Worm (Caenorhabditis elegans) whole organism, young adult: ENCODE data around the gene Y53F4B.5.

Experiments used
- B0019.2 ChIP-seq: fragments of 200-800 bp; sonication (Bioruptor generic); conservative IDR thresholded peaks from 2 replicates; pipeline ENCODE4 v1.3.6; 2022; ENCODE audit warnings: missing genetic modification reagents, missing genetic modification characterization, missing compliant biosample characterization
- B0261.1 ChIP-seq: sonication (generic microtip); optimal IDR thresholded peaks from 2 replicates; lab custom pipeline; 2016; ENCODE audit warnings: mild to moderate bottlenecking, missing genetic modification characterization, moderate library complexity, missing compliant biosample characterization
- C06A6.2 ChIP-seq: fragments of 200-800 bp; sonication (Bioruptor generic); conservative IDR thresholded peaks from 2 replicates; pipeline ENCODE4 v1.3.6; 2022; ENCODE audit warnings: missing genetic modification characterization, missing compliant biosample characterization
- D2030.7 ChIP-seq: fragments of 200-800 bp; sonication (Bioruptor generic); IDR thresholded peaks from 2 replicates; pipeline ENCODE4 v1.3.6; 2022; ENCODE audit warnings: missing genetic modification reagents, missing genetic modification characterization, missing compliant biosample characterization
- F22D6.2 ChIP-seq: sonication (generic microtip); optimal IDR thresholded peaks from 2 replicates; lab custom pipeline; 2016; ENCODE audit warnings: mild to moderate bottlenecking, missing genetic modification characterization, missing compliant biosample characterization
- F39B2.1 ChIP-seq: fragments of 200-800 bp; sonication (Bioruptor generic); IDR thresholded peaks from 2 replicates; pipeline ENCODE4 v1.3.6; 2022; ENCODE audit warnings: missing genetic modification reagents, missing genetic modification characterization, missing compliant biosample characterization
- F52B5.7 ChIP-seq: sonication (generic microtip); optimal IDR thresholded peaks from 2 replicates; lab custom pipeline; 2016; ENCODE audit warnings: mild to moderate bottlenecking, missing genetic modification characterization, missing compliant biosample characterization
- F57C9.4 ChIP-seq: sonication (generic microtip); optimal IDR thresholded peaks from 2 replicates; lab custom pipeline; 2017; ENCODE audit warnings: mild to moderate bottlenecking, missing genetic modification characterization, missing compliant biosample characterization
- Y53F4B.3 ChIP-seq: fragments of 200-800 bp; sonication (Bioruptor generic); IDR thresholded peaks from 2 replicates; pipeline ENCODE4 v1.3.6; 2022; ENCODE audit warnings: missing genetic modification reagents, missing genetic modification characterization, missing compliant biosample characterization
- akir-1 ChIP-seq: fragments of 200-800 bp; sonication (Bioruptor generic); optimal IDR thresholded peaks from 2 replicates; lab custom pipeline; 2018; ENCODE audit warnings: mild to moderate bottlenecking, missing genetic modification characterization, moderate library complexity, missing compliant biosample characterization
- aptf-3 ChIP-seq: fragments of 200-800 bp; sonication (Bioruptor generic); IDR thresholded peaks from 2 replicates; pipeline ENCODE4 v1.3.6; 2022; ENCODE audit warnings: missing genetic modification characterization, missing compliant biosample characterization
- athp-1 ChIP-seq: sonication (generic microtip); optimal IDR thresholded peaks from 2 replicates; lab custom pipeline; 2017; ENCODE audit warnings: mild to moderate bottlenecking, missing genetic modification characterization, missing compliant biosample characterization
- bed-1 ChIP-seq: fragments of 200-800 bp; sonication (Bioruptor generic); IDR thresholded peaks from 2 replicates; pipeline ENCODE4 v1.3.6; 2022; ENCODE audit warnings: missing genetic modification reagents, missing genetic modification characterization, missing compliant biosample characterization
- ccch-3 ChIP-seq: fragments of 200-800 bp; sonication (Bioruptor generic); optimal IDR thresholded peaks from 2 replicates; lab custom pipeline; 2018; ENCODE audit warnings: mild to moderate bottlenecking, missing genetic modification characterization, missing compliant biosample characterization
- cebp-1 ChIP-seq, 2 experiments: fragments of 200-800 bp in 1 of 2; sonication (Bioruptor generic) in 1 of 2; sonication (generic microtip) in 1 of 2; IDR thresholded peaks in 1 of 2; optimal IDR thresholded peaks in 1 of 2; 2 replicates each; pipeline versions ENCODE4 v1.3.6 to Lab custom; 2017 to 2022; ENCODE audit warnings: missing compliant biosample characterization in 2 of 2, missing genetic modification characterization in 2 of 2, mild to moderate bottlenecking in 1 of 2, missing genetic modification reagents in 1 of 2, moderate library complexity in 1 of 2
- cebp-2 ChIP-seq: fragments of 200-800 bp; sonication (Bioruptor generic); IDR thresholded peaks from 2 replicates; pipeline ENCODE4 v1.3.6; 2022; ENCODE audit warnings: missing genetic modification characterization, missing compliant biosample characterization
- ceh-100 ChIP-seq: fragments of 200-800 bp; sonication (Bioruptor generic); IDR thresholded peaks from 2 replicates; pipeline ENCODE4 v1.3.6; 2022; ENCODE audit warnings: missing genetic modification reagents, missing genetic modification characterization, missing compliant biosample characterization
- ceh-40 ChIP-seq: fragments of 200-800 bp; sonication (Bioruptor generic); IDR thresholded peaks from 2 replicates; pipeline ENCODE4 v1.3.6; 2022; ENCODE audit warnings: missing genetic modification characterization, missing compliant biosample characterization
- ceh-79 ChIP-seq: sonication (generic microtip); optimal IDR thresholded peaks from 2 replicates; lab custom pipeline; 2017; ENCODE audit warnings: mild to moderate bottlenecking, missing genetic modification characterization, missing compliant biosample characterization
- dpff-1 ChIP-seq: sonication (generic microtip); optimal IDR thresholded peaks from 2 replicates; lab custom pipeline; 2017; ENCODE audit warnings: mild to moderate bottlenecking, missing genetic modification characterization, missing compliant biosample characterization
- dpl-1 ChIP-seq: fragments of 150-350 bp; optimal IDR thresholded peaks from 2 replicates; lab custom pipeline; 2014; ENCODE audit warnings: missing biosample characterization, missing genetic modification reagents, missing genetic modification characterization
- egl-44 ChIP-seq: fragments of 200-800 bp; sonication (Bioruptor generic); IDR thresholded peaks from 2 replicates; pipeline ENCODE4 v1.3.6; 2022; ENCODE audit warnings: missing genetic modification reagents, missing genetic modification characterization, missing compliant biosample characterization
- egrh-3 ChIP-seq: fragments of 200-800 bp; sonication (Bioruptor generic); IDR thresholded peaks from 2 replicates; pipeline ENCODE4 v1.3.6; 2022; ENCODE audit warnings: missing genetic modification reagents, missing genetic modification characterization, missing compliant biosample characterization
- hmg-1.2 ChIP-seq: fragments of 200-800 bp; sonication (Bioruptor generic); IDR thresholded peaks from 2 replicates; pipeline ENCODE4 v1.3.6; 2022; ENCODE audit warnings: missing genetic modification reagents, missing genetic modification characterization, missing compliant biosample characterization
- hsf-1 ChIP-seq: fragments of 200-800 bp; sonication (Bioruptor generic); IDR thresholded peaks from 2 replicates; pipeline ENCODE4 v1.3.6; 2022; ENCODE audit warnings: missing genetic modification reagents, missing genetic modification characterization, missing compliant biosample characterization
- lag-1 ChIP-seq: fragments of 200-800 bp; sonication (Bioruptor generic); IDR thresholded peaks from 2 replicates; pipeline ENCODE4 v1.3.6; 2022; ENCODE audit warnings: missing genetic modification reagents, missing genetic modification characterization, missing compliant biosample characterization
- let-607 ChIP-seq, 2 experiments: fragments of 200-800 bp in 1 of 2; sonication (Bioruptor generic) in 1 of 2; sonication (generic microtip) in 1 of 2; optimal IDR thresholded peaks; 2 replicates each; lab custom pipeline; 2016 to 2018; ENCODE audit warnings: mild to moderate bottlenecking in 2 of 2, missing compliant biosample characterization in 2 of 2, missing genetic modification characterization in 2 of 2, moderate library complexity in 2 of 2, missing genotype in 1 of 2
- lin-26 ChIP-seq: fragments of 200-800 bp; sonication (Bioruptor generic); IDR thresholded peaks from 2 replicates; pipeline ENCODE4 v1.3.6; 2022; ENCODE audit warnings: missing genetic modification reagents, missing genetic modification characterization, missing compliant biosample characterization
- lin-35 ChIP-seq, 3 experiments: fragments of 150-350 bp in 2 of 3; sonication (generic microtip) in 1 of 3; optimal IDR thresholded peaks; 2 replicates each; lab custom pipeline; 2014 to 2018; ENCODE audit warnings: missing biosample characterization in 3 of 3, missing genetic modification characterization in 3 of 3, missing genetic modification reagents in 3 of 3
- lin-54 ChIP-seq: fragments of 200-800 bp; sonication (Bioruptor generic); optimal IDR thresholded peaks from 2 replicates; lab custom pipeline; 2018; ENCODE audit warnings: mild to moderate bottlenecking, missing genetic modification characterization, missing compliant biosample characterization
- madf-6 ChIP-seq: fragments of 200-800 bp; sonication (Bioruptor generic); IDR thresholded peaks from 2 replicates; pipeline ENCODE4 v1.3.6; 2022; ENCODE audit warnings: missing genetic modification reagents, missing genetic modification characterization, missing compliant biosample characterization
- madf-8 ChIP-seq: fragments of 200-800 bp; sonication (Bioruptor generic); conservative IDR thresholded peaks from 2 replicates; pipeline ENCODE4 v1.3.6; 2022; ENCODE audit warnings: missing genetic modification reagents, missing genetic modification characterization, missing compliant biosample characterization
- mel-28 ChIP-seq: sonication (generic microtip); optimal IDR thresholded peaks from 2 replicates; lab custom pipeline; 2016; ENCODE audit warnings: borderline replicate concordance, mild to moderate bottlenecking, missing genetic modification characterization, missing compliant biosample characterization
- nhr-90 ChIP-seq: sonication (generic microtip); optimal IDR thresholded peaks from 2 replicates; lab custom pipeline; 2016; ENCODE audit warnings: missing genotype, mild to moderate bottlenecking, missing genetic modification characterization, missing compliant biosample characterization
- rcor-1 ChIP-seq: fragments of 200-800 bp; sonication (Bioruptor generic); IDR thresholded peaks from 2 replicates; pipeline ENCODE4 v1.3.6; 2022; ENCODE audit warnings: missing genetic modification reagents, missing genetic modification characterization, missing compliant biosample characterization
- repo-1 ChIP-seq: sonication (generic microtip); optimal IDR thresholded peaks from 2 replicates; lab custom pipeline; 2017; ENCODE audit warnings: mild to moderate bottlenecking, missing genetic modification characterization, missing compliant biosample characterization
- sea-2 ChIP-seq: fragments of 200-800 bp; sonication (Bioruptor generic); IDR thresholded peaks from 2 replicates; pipeline ENCODE4 v1.3.6; 2022; ENCODE audit warnings: missing genetic modification characterization, missing compliant biosample characterization
- snpc-1.3 ChIP-seq: sonication (generic microtip); optimal IDR thresholded peaks from 2 replicates; lab custom pipeline; 2017; ENCODE audit warnings: missing genetic modification characterization, mild to moderate bottlenecking, missing compliant biosample characterization, antibody characterized with exemption, moderate library complexity, missing genotype, missing genetic modification reagents; ENCODE audit not compliant: insufficient read depth
- snpc-4 ChIP-seq, 5 experiments: fragments of 150-350 bp in 1 of 5; sonication (generic microtip) in 4 of 5; optimal IDR thresholded peaks; 2 replicates each; lab custom pipeline; 2014 to 2018; ENCODE audit warnings: missing genetic modification characterization in 5 of 5, missing biosample characterization in 3 of 5, antibody characterized with exemption in 2 of 5, mild to moderate bottlenecking in 2 of 5, missing compliant biosample characterization in 2 of 5, missing genotype in 2 of 5, moderate library complexity in 2 of 5, missing genetic modification reagents in 1 of 5
- tbx-9 ChIP-seq: sonication (generic microtip); optimal IDR thresholded peaks from 2 replicates; lab custom pipeline; 2016; ENCODE audit warnings: borderline replicate concordance, missing genetic modification characterization, inconsistent platforms, missing compliant biosample characterization
- unc-62 ChIP-seq: fragments of 150-350 bp; optimal IDR thresholded peaks from 2 replicates; lab custom pipeline; 2014; ENCODE audit warnings: missing biosample characterization, missing genetic modification reagents, missing genetic modification characterization
- xnd-1 ChIP-seq: sonication (generic microtip); optimal IDR thresholded peaks from 2 replicates; lab custom pipeline; 2016; ENCODE audit warnings: missing genotype, missing genetic modification reagents, missing genetic modification characterization, missing compliant biosample characterization
- zfh-2 ChIP-seq: fragments of 200-800 bp; sonication (Bioruptor generic); conservative IDR thresholded peaks from 2 replicates; pipeline ENCODE4 v1.3.6; 2022; ENCODE audit warnings: missing genetic modification reagents, missing genetic modification characterization, missing compliant biosample characterization
- ztf-22 ChIP-seq: fragments of 200-800 bp; sonication (Bioruptor generic); optimal IDR thresholded peaks from 2 replicates; lab custom pipeline; 2018; ENCODE audit warnings: mild to moderate bottlenecking, missing genetic modification characterization, moderate library complexity, missing compliant biosample characterization
- ztf-28 ChIP-seq: fragments of 200-800 bp; sonication (Bioruptor generic); IDR thresholded peaks from 2 replicates; pipeline ENCODE4 v1.3.6; 2022; ENCODE audit warnings: missing genetic modification reagents, missing genetic modification characterization, missing compliant biosample characterization
- ztf-3 ChIP-seq: fragments of 200-800 bp; sonication (Bioruptor generic); optimal IDR thresholded peaks from 2 replicates; lab custom pipeline; 2018; ENCODE audit warnings: mild to moderate bottlenecking, missing genetic modification characterization, missing compliant biosample characterization

The Y53F4B.5 gene

ce11 chrII:15005118-15005517, 21.3 kb upstream of the Y53F4B.5 start:
- TF ChIP-seq ztf-3 (GFP tag; lab: Kevin White, UChicago) (no peak), zfh-2 (GFP tag; lab: Robert Waterston, UW) (peak; percentile 82), D2030.7 (GFP tag; lab: Robert Waterston, UW) (no peak), akir-1 (GFP tag; lab: Kevin White, UChicago) (no peak), dpff-1 (tag; lab: Kevin White, UChicago) (no peak), athp-1 (tag; lab: Kevin White, UChicago) (no peak), cebp-2 (GFP tag; lab: Robert Waterston, UW) (0 out of 2 replicates have a peak, but pooled peaks have one; percentile 23), B0261.1 (tag; lab: Kevin White, UChicago) (no peak), ztf-22 (GFP tag; lab: Kevin White, UChicago) (no peak), ceh-40 (no peak), ztf-28 (0 out of 2 replicates have a peak, but pooled peaks have one; percentile 48), egrh-3 (peak; percentile 27; the same call in 1 of the 2 replicates), lin-26 (no peak), ceh-79 (tag; lab: Kevin White, UChicago) (no peak)

ce11 chrII:15004538-15004937, 20.7 kb upstream of the Y53F4B.5 start:
- TF ChIP-seq C06A6.2 (GFP tag; lab: Robert Waterston, UW) (no peak), F52B5.7 (tag; lab: Kevin White, UChicago) (peak; percentile 86), lin-54 (GFP tag; lab: Kevin White, UChicago) (peak; percentile 73), B0019.2 (no peak), unc-62 (GFP tag; lab: Kevin White, UChicago) (no peak), F22D6.2 (tag; lab: Kevin White, UChicago) (no peak), B0261.1 (tag; lab: Kevin White, UChicago) (no peak), ccch-3 (no peak), sea-2 (GFP tag; lab: Robert Waterston, UW) (no peak), snpc-4 (GFP tag; optimal IDR thresholded peaks at IDR 0.05; lab: Kevin White, UChicago) (no peak), snpc-4 (tag; optimal IDR thresholded peaks at IDR 0.05; lab: Kevin White, UChicago) (peak in 2 of 4 experiments; percentile 8 to 39), Y53F4B.3 (GFP tag; lab: Robert Waterston, UW) (no peak), athp-1 (tag; lab: Kevin White, UChicago) (peak; percentile 76), let-607 (tag; optimal IDR thresholded peaks at IDR 0.05; lab: Kevin White, UChicago) (no peak), dpl-1 (GFP tag; lab: Kevin White, UChicago) (no peak), madf-6 (GFP tag; lab: Robert Waterston, UW) (peak; percentile 82), aptf-3 (GFP tag; lab: Robert Waterston, UW) (peak; percentile 80; the same call in 1 of the 2 replicates), F57C9.4 (tag; lab: Kevin White, UChicago) (no peak), bed-1 (0 out of 2 replicates have a peak, but pooled peaks have one; percentile 25), egl-44 (no peak; the same call in 1 of the 2 replicates), ceh-100 (GFP tag; lab: Robert Waterston, UW) (peak; percentile 44), hmg-1.2 (GFP tag; lab: Robert Waterston, UW) (peak; percentile 56; the same call in 1 of the 2 replicates), F39B2.1 (peak; percentile 84; the same call in 1 of the 2 replicates), madf-8 (GFP tag; lab: Robert Waterston, UW) (peak; percentile 19; the same call in 1 of the 2 replicates), xnd-1 (tag; lab: Kevin White, UChicago) (peak; percentile 50), nhr-90 (no peak), rcor-1 (GFP tag; lab: Robert Waterston, UW) (0 out of 2 replicates have a peak, but pooled peaks have one; percentile 32), tbx-9 (tag; lab: Kevin White, UChicago) (no peak), lag-1 (GFP tag; lab: Robert Waterston, UW) (no peak), snpc-1.3 (tag; lab: Kevin White, UChicago) (no peak), hsf-1 (GFP tag; lab: Robert Waterston, UW) (peak; percentile 87), lin-35 (GFP tag; optimal IDR thresholded peaks at IDR 0.05; lab: Kevin White, UChicago) (peak in 1 of 3 experiments; percentile 26), cebp-1 (GFP tag; IDR thresholded peaks at IDR 0.05; lab: Robert Waterston, UW) (no peak), cebp-1 (tag; optimal IDR thresholded peaks at IDR 0.05; lab: Kevin White, UChicago) (no peak), mel-28 (no peak), repo-1 (tag; lab: Kevin White, UChicago) (no peak)
